Worm (Caenorhabditis elegans) whole organism, young adult: Measurements from ENCODE around the gene bbln-1.

Experiments
- B0336.3 ChIP-seq: fragments of 200-800 bp; sonication (Bioruptor generic); IDR thresholded peaks from 2 replicates; pipeline ENCODE4 v1.3.6; 2022; ENCODE audit warnings: missing genetic modification characterization, missing compliant biosample characterization
- F22D6.2 ChIP-seq: sonication (generic microtip); optimal IDR thresholded peaks from 2 replicates; lab custom pipeline; 2016; ENCODE audit warnings: mild to moderate bottlenecking, missing genetic modification characterization, missing compliant biosample characterization
- F33H1.4 ChIP-seq: fragments of 200-800 bp; sonication (Bioruptor generic); IDR thresholded peaks from 2 replicates; pipeline ENCODE4 v1.3.6; 2022; ENCODE audit warnings: missing genetic modification reagents, missing genetic modification characterization, missing compliant biosample characterization
- F52B5.7 ChIP-seq: sonication (generic microtip); optimal IDR thresholded peaks from 2 replicates; lab custom pipeline; 2016; ENCODE audit warnings: mild to moderate bottlenecking, missing genetic modification characterization, missing compliant biosample characterization
- Y53F4B.3 ChIP-seq: fragments of 200-800 bp; sonication (Bioruptor generic); IDR thresholded peaks from 2 replicates; pipeline ENCODE4 v1.3.6; 2022; ENCODE audit warnings: missing genetic modification reagents, missing genetic modification characterization, missing compliant biosample characterization
- Y53G8AR.9 ChIP-seq: fragments of 200-800 bp; sonication (Bioruptor generic); conservative IDR thresholded peaks from 2 replicates; pipeline ENCODE4 v1.3.6; 2022; ENCODE audit warnings: missing genetic modification reagents, missing genetic modification characterization, missing compliant biosample characterization
- ZK185.1 ChIP-seq: sonication (generic microtip); optimal IDR thresholded peaks from 2 replicates; lab custom pipeline; 2016; ENCODE audit warnings: mild to moderate bottlenecking, missing genetic modification characterization, missing compliant biosample characterization; ENCODE audit not compliant: poor library complexity, severe bottlenecking
- ama-1 ChIP-seq, 3 experiments: fragments of 150-350 bp in 1 of 3; sonication (generic microtip) in 2 of 3; optimal IDR thresholded peaks; 2 replicates each; lab custom pipeline; 2014 to 2018; ENCODE audit warnings: missing biosample characterization in 2 of 3, missing genetic modification characterization in 2 of 3, missing genetic modification reagents in 2 of 3
- aptf-2 ChIP-seq: fragments of 200-800 bp; sonication (Bioruptor generic); conservative IDR thresholded peaks from 2 replicates; pipeline ENCODE4 v1.3.6; 2022; ENCODE audit warnings: missing genetic modification reagents, missing genetic modification characterization, missing compliant biosample characterization
- attf-3 ChIP-seq: fragments of 200-800 bp; sonication (Bioruptor generic); conservative IDR thresholded peaks from 2 replicates; pipeline ENCODE4 v1.3.6; 2022; ENCODE audit warnings: missing genetic modification reagents, missing genetic modification characterization, missing compliant biosample characterization
- cebp-1 ChIP-seq, 2 experiments: fragments of 200-800 bp in 1 of 2; sonication (Bioruptor generic) in 1 of 2; sonication (generic microtip) in 1 of 2; IDR thresholded peaks in 1 of 2; optimal IDR thresholded peaks in 1 of 2; 2 replicates each; pipeline versions ENCODE4 v1.3.6 to Lab custom; 2017 to 2022; ENCODE audit warnings: missing compliant biosample characterization in 2 of 2, missing genetic modification characterization in 2 of 2, mild to moderate bottlenecking in 1 of 2, missing genetic modification reagents in 1 of 2, moderate library complexity in 1 of 2
- ceh-100 ChIP-seq: fragments of 200-800 bp; sonication (Bioruptor generic); IDR thresholded peaks from 2 replicates; pipeline ENCODE4 v1.3.6; 2022; ENCODE audit warnings: missing genetic modification reagents, missing genetic modification characterization, missing compliant biosample characterization
- ceh-27 ChIP-seq: fragments of 200-800 bp; sonication (Bioruptor generic); optimal IDR thresholded peaks from 2 replicates; lab custom pipeline; 2018; ENCODE audit warnings: mild to moderate bottlenecking, missing genetic modification characterization, moderate library complexity, missing compliant biosample characterization
- ceh-79 ChIP-seq: sonication (generic microtip); optimal IDR thresholded peaks from 2 replicates; lab custom pipeline; 2017; ENCODE audit warnings: mild to moderate bottlenecking, missing genetic modification characterization, missing compliant biosample characterization
- dox-1 ChIP-seq: fragments of 200-800 bp; sonication (Bioruptor generic); IDR thresholded peaks from 2 replicates; pipeline ENCODE4 v1.3.6; 2022; ENCODE audit warnings: missing genetic modification reagents, missing genetic modification characterization, missing compliant biosample characterization
- ets-4 ChIP-seq: fragments of 200-800 bp; sonication (Bioruptor generic); optimal IDR thresholded peaks from 2 replicates; lab custom pipeline; 2018; ENCODE audit warnings: mild to moderate bottlenecking, missing genetic modification characterization, missing compliant biosample characterization
- fkh-3 ChIP-seq: sonication (generic microtip); optimal IDR thresholded peaks from 2 replicates; lab custom pipeline; 2016; ENCODE audit warnings: mild to moderate bottlenecking, missing genetic modification characterization, missing compliant biosample characterization
- hmg-1.2 ChIP-seq: fragments of 200-800 bp; sonication (Bioruptor generic); IDR thresholded peaks from 2 replicates; pipeline ENCODE4 v1.3.6; 2022; ENCODE audit warnings: missing genetic modification reagents, missing genetic modification characterization, missing compliant biosample characterization
- hrde-1 ChIP-seq: sonication (generic microtip); optimal IDR thresholded peaks from 2 replicates; lab custom pipeline; 2016; ENCODE audit warnings: missing genetic modification characterization, mild to moderate bottlenecking, missing compliant biosample characterization, moderate library complexity, missing genotype, missing genetic modification reagents, borderline replicate concordance
- hsf-1 ChIP-seq: fragments of 200-800 bp; sonication (Bioruptor generic); IDR thresholded peaks from 2 replicates; pipeline ENCODE4 v1.3.6; 2022; ENCODE audit warnings: missing genetic modification reagents, missing genetic modification characterization, missing compliant biosample characterization
- lin-26 ChIP-seq: fragments of 200-800 bp; sonication (Bioruptor generic); IDR thresholded peaks from 2 replicates; pipeline ENCODE4 v1.3.6; 2022; ENCODE audit warnings: missing genetic modification reagents, missing genetic modification characterization, missing compliant biosample characterization
- lin-54 ChIP-seq: fragments of 200-800 bp; sonication (Bioruptor generic); optimal IDR thresholded peaks from 2 replicates; lab custom pipeline; 2018; ENCODE audit warnings: mild to moderate bottlenecking, missing genetic modification characterization, missing compliant biosample characterization
- lir-1 ChIP-seq: fragments of 200-800 bp; sonication (Bioruptor generic); conservative IDR thresholded peaks from 2 replicates; pipeline ENCODE4 v1.3.6; 2022; ENCODE audit warnings: missing genetic modification reagents, missing genetic modification characterization, missing compliant biosample characterization
- lsl-1 ChIP-seq: fragments of 200-800 bp; sonication (Bioruptor generic); optimal IDR thresholded peaks from 2 replicates; lab custom pipeline; 2018; ENCODE audit warnings: mild to moderate bottlenecking, missing genetic modification characterization, moderate library complexity, missing compliant biosample characterization
- nhr-80 ChIP-seq: sonication (generic microtip); optimal IDR thresholded peaks from 2 replicates; lab custom pipeline; 2016; ENCODE audit warnings: missing genetic modification characterization, missing compliant biosample characterization
- nhr-90 ChIP-seq: sonication (generic microtip); optimal IDR thresholded peaks from 2 replicates; lab custom pipeline; 2016; ENCODE audit warnings: missing genotype, mild to moderate bottlenecking, missing genetic modification characterization, missing compliant biosample characterization
- pbrm-1 ChIP-seq: fragments of 200-800 bp; sonication (Bioruptor generic); IDR thresholded peaks from 2 replicates; pipeline ENCODE4 v1.3.6; 2022; ENCODE audit warnings: missing genetic modification reagents, missing genetic modification characterization, missing compliant biosample characterization
- pha-4 ChIP-seq: fragments of 150-350 bp; sonication (generic microtip); optimal IDR thresholded peaks from 2 replicates; lab custom pipeline; 2014; ENCODE audit warnings: missing biosample characterization, missing genetic modification reagents, missing genetic modification characterization
- rpc-1 ChIP-seq, 2 experiments: fragments of 150-350 bp in 1 of 2; sonication (generic microtip) in 1 of 2; optimal IDR thresholded peaks; 2 replicates each; lab custom pipeline; 2014 to 2018; ENCODE audit warnings: missing biosample characterization in 1 of 2, missing genetic modification characterization in 1 of 2, missing genetic modification reagents in 1 of 2, missing genotype in 1 of 2
- sdz-38 ChIP-seq: sonication (generic microtip); optimal IDR thresholded peaks from 2 replicates; lab custom pipeline; 2016; ENCODE audit warnings: missing genotype, missing genetic modification characterization, missing compliant biosample characterization
- snpc-1.1 ChIP-seq: sonication (generic microtip); optimal IDR thresholded peaks from 2 replicates; lab custom pipeline; 2017; ENCODE audit warnings: missing genetic modification characterization, mild to moderate bottlenecking, missing compliant biosample characterization, antibody characterized with exemption, moderate library complexity, missing genotype, missing genetic modification reagents; ENCODE audit not compliant: insufficient read depth
- snpc-4 ChIP-seq, 5 experiments: fragments of 150-350 bp in 1 of 5; sonication (generic microtip) in 4 of 5; optimal IDR thresholded peaks; 2 replicates each; lab custom pipeline; 2014 to 2018; ENCODE audit warnings: missing genetic modification characterization in 5 of 5, missing biosample characterization in 3 of 5, antibody characterized with exemption in 2 of 5, mild to moderate bottlenecking in 2 of 5, missing compliant biosample characterization in 2 of 5, missing genotype in 2 of 5, moderate library complexity in 2 of 5, missing genetic modification reagents in 1 of 5
- sptf-2 ChIP-seq: fragments of 200-800 bp; sonication (Bioruptor generic); optimal IDR thresholded peaks from 2 replicates; lab custom pipeline; 2018; ENCODE audit warnings: mild to moderate bottlenecking, missing genetic modification characterization, missing compliant biosample characterization
- tbp1 ChIP-seq: fragments of 200-800 bp; sonication (Bioruptor generic); optimal IDR thresholded peaks from 2 replicates; lab custom pipeline; 2018; ENCODE audit warnings: mild to moderate bottlenecking, missing genetic modification characterization, missing compliant biosample characterization
- zfh-2 ChIP-seq: fragments of 200-800 bp; sonication (Bioruptor generic); conservative IDR thresholded peaks from 2 replicates; pipeline ENCODE4 v1.3.6; 2022; ENCODE audit warnings: missing genetic modification reagents, missing genetic modification characterization, missing compliant biosample characterization
- zim-3 ChIP-seq: sonication (generic microtip); optimal IDR thresholded peaks from 2 replicates; lab custom pipeline; 2017; ENCODE audit warnings: mild to moderate bottlenecking, missing genetic modification characterization, moderate library complexity, missing compliant biosample characterization
- ztf-18 ChIP-seq: sonication (generic microtip); optimal IDR thresholded peaks from 2 replicates; lab custom pipeline; 2016; ENCODE audit warnings: missing genotype, mild to moderate bottlenecking, missing genetic modification characterization, missing compliant biosample characterization
- ztf-22 ChIP-seq: fragments of 200-800 bp; sonication (Bioruptor generic); optimal IDR thresholded peaks from 2 replicates; lab custom pipeline; 2018; ENCODE audit warnings: mild to moderate bottlenecking, missing genetic modification characterization, moderate library complexity, missing compliant biosample characterization
- ztf-3 ChIP-seq: fragments of 200-800 bp; sonication (Bioruptor generic); optimal IDR thresholded peaks from 2 replicates; lab custom pipeline; 2018; ENCODE audit warnings: mild to moderate bottlenecking, missing genetic modification characterization, missing compliant biosample characterization
- ztf-6 ChIP-seq: fragments of 200-800 bp; sonication (Bioruptor generic); IDR thresholded peaks from 2 replicates; pipeline ENCODE4 v1.3.6; 2022; ENCODE audit warnings: missing genetic modification reagents, missing genetic modification characterization, missing compliant biosample characterization

Gene bbln-1

ce11 chrX:3155111-3155843, 3.0 kb upstream of the bbln-1 start:
- no peak for TF ChIP-seq cebp-1 (GFP tag; IDR thresholded peaks at IDR 0.05; lab: Robert Waterston, UW)
- peak; percentile 22 for TF ChIP-seq cebp-1 (tag; optimal IDR thresholded peaks at IDR 0.05; lab: Kevin White, UChicago)
- TF ChIP-seq rpc-1 (optimal IDR thresholded peaks at IDR 0.05; lab: Kevin White, UChicago): peak; percentile 26
- TF ChIP-seq rpc-1 (tag; optimal IDR thresholded peaks at IDR 0.05; lab: Kevin White, UChicago): no peak
- no peak for TF ChIP-seq ZK185.1 (tag; lab: Kevin White, UChicago)
- TF ChIP-seq hsf-1 (GFP tag; lab: Robert Waterston, UW): peak; percentile 39; the same call in 1 of the 2 replicates

ce11 chrX:3154562-3154961, 2.3 kb upstream of the bbln-1 start:
- TF ChIP-seq Y53F4B.3 (GFP tag; lab: Robert Waterston, UW): no peak
- TF ChIP-seq nhr-80 (tag; lab: Kevin White, UChicago): peak; percentile 75

ce11 chrX:3153133-3153532, 872 bp upstream of the bbln-1 start:
- TF ChIP-seq cebp-1 (GFP tag; IDR thresholded peaks at IDR 0.05; lab: Robert Waterston, UW) (no peak), cebp-1 (tag; optimal IDR thresholded peaks at IDR 0.05; lab: Kevin White, UChicago) (peak; percentile 49), pha-4 (peak; percentile 7), ceh-100 (GFP tag; lab: Robert Waterston, UW) (no peak), B0336.3 (GFP tag; lab: Robert Waterston, UW) (no peak), zfh-2 (GFP tag; lab: Robert Waterston, UW) (no peak), ama-1 (optimal IDR thresholded peaks at IDR 0.05; lab: Kevin White, UChicago) (no peak), ama-1 (GFP tag; optimal IDR thresholded peaks at IDR 0.05; lab: Kevin White, UChicago) (no peak), lsl-1 (no peak), aptf-2 (GFP tag; lab: Robert Waterston, UW) (no peak), zim-3 (no peak), tbp1 (GFP tag; lab: Kevin White, UChicago) (no peak), F33H1.4 (no peak), lir-1 (no peak), F22D6.2 (tag; lab: Kevin White, UChicago) (no peak), F52B5.7 (no peak), nhr-80 (tag; lab: Kevin White, UChicago) (peak; percentile 96), snpc-1.1 (tag; lab: Kevin White, UChicago) (no peak), nhr-90 (no peak), ets-4 (GFP tag; lab: Kevin White, UChicago) (peak; percentile 18), snpc-4 (GFP tag; optimal IDR thresholded peaks at IDR 0.05; lab: Kevin White, UChicago) (no peak), snpc-4 (tag; optimal IDR thresholded peaks at IDR 0.05; lab: Kevin White, UChicago) (no peak), hrde-1 (no peak), lin-26 (GFP tag; lab: Robert Waterston, UW) (no peak), ztf-22 (GFP tag; lab: Kevin White, UChicago) (peak; percentile 45), fkh-3 (no peak), ZK185.1 (tag; lab: Kevin White, UChicago) (no peak), pbrm-1 (GFP tag; lab: Robert Waterston, UW) (no peak), rpc-1 (optimal IDR thresholded peaks at IDR 0.05; lab: Kevin White, UChicago) (no peak), rpc-1 (tag; optimal IDR thresholded peaks at IDR 0.05; lab: Kevin White, UChicago) (no peak), ztf-6 (GFP tag; lab: Robert Waterston, UW) (no peak), sptf-2 (GFP tag; lab: Kevin White, UChicago) (no peak), ztf-18 (tag; lab: Kevin White, UChicago) (no peak), attf-3 (no peak), dox-1 (peak; percentile 60), ceh-79 (tag; lab: Kevin White, UChicago) (no peak), ceh-27 (GFP tag; lab: Kevin White, UChicago) (no peak), sdz-38 (tag; lab: Kevin White, UChicago) (no peak), Y53G8AR.9 (GFP tag; lab: Robert Waterston, UW) (no peak), ztf-3 (no peak), lin-54 (no peak), hmg-1.2 (GFP tag; lab: Robert Waterston, UW) (no peak)
